Worm (Caenorhabditis elegans): ENCODE measurements around the gene nrde-1.

Gene nrde-1

DNA sequence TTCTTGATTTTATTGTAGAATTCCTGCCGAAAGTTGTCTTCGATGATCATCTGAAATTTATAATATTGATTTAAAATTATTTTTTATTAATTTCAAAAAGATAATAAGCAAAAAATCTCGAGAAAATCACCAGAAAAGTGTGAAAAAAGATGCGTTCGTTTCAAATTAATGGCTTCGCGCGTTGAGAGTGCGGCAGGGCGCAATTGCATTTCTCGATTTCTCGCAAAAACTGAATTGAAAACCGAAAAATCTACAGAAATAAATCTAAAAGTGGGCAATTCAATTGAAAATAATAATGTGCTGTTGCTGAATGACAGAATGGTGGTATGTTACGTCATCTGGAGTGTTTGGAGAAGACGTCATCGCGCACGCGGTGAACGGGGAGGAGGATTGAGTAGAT, 21.7 kb downstream of the nrde-1 start, which contains the start of gene evl-18:
evl-18 (minus strand) TSS at position 50 of the 400 bp plus-strand sequence.
- TF ChIP-seq ztf-3 (GFP tag; optimal IDR thresholded peaks at IDR 0.05): no peak
- peak; percentile 69 for TF ChIP-seq mcd-1 (GFP tag; IDR thresholded peaks at IDR 0.05)
- TF ChIP-seq efl-1 (GFP tag; optimal IDR thresholded peaks at IDR 0.05): peak; percentile 38

ce11 chrIII:3735509-3736255, 22.4 kb downstream of the nrde-1 start:
- 0 out of 2 replicates have a peak, but pooled peaks have one; percentile 20 for TF ChIP-seq D2030.7 (GFP tag; IDR thresholded peaks at IDR 0.05)
- no peak for TF ChIP-seq ZK185.1 (tag; optimal IDR thresholded peaks at IDR 0.05; ENCODE audit: poor library complexity, severe bottlenecking)
- peak; percentile 70 for TF ChIP-seq F33H1.4 (GFP tag; IDR thresholded peaks at IDR 0.05)
- TF ChIP-seq tbx-9 (tag; optimal IDR thresholded peaks at IDR 0.05; ENCODE audit: borderline replicate concordance): no peak
- TF ChIP-seq snpc-1.1 (tag; optimal IDR thresholded peaks at IDR 0.05; ENCODE audit: insufficient read depth): no peak
- no peak for TF ChIP-seq nfya-1 (tag; optimal IDR thresholded peaks at IDR 0.05; ENCODE audit: borderline replicate concordance, insufficient read depth)
- TF ChIP-seq zfh-2 (GFP tag; conservative IDR thresholded peaks at IDR 0.05): peak; percentile 46; the same call in 1 of the 2 replicates
- no peak for TF ChIP-seq F22D6.2 (tag; optimal IDR thresholded peaks at IDR 0.05)
- peak; percentile 12 for TF ChIP-seq somi-1 (GFP tag; optimal IDR thresholded peaks at IDR 0.05)
- peak; percentile 10 for TF ChIP-seq snpc-3.4 (tag; optimal IDR thresholded peaks at IDR 0.05)
- TF ChIP-seq efl-1 (GFP tag; optimal IDR thresholded peaks at IDR 0.05): no peak
- TF ChIP-seq K11D2.4 (GFP tag; IDR thresholded peaks at IDR 0.05): no peak
- TF ChIP-seq ceh-100 (GFP tag; IDR thresholded peaks at IDR 0.05): no peak
- TF ChIP-seq hsf-1 (GFP tag; IDR thresholded peaks at IDR 0.05): no peak
- TF ChIP-seq let-607 (tag; optimal IDR thresholded peaks at IDR 0.05): no peak
- TF ChIP-seq ama-1 (optimal IDR thresholded peaks at IDR 0.05): peak; percentile 32
- TF ChIP-seq ama-1 (GFP tag; optimal IDR thresholded peaks at IDR 0.05): no peak
- TF ChIP-seq hlh-26 (GFP tag; conservative IDR thresholded peaks at IDR 0.05): no peak

DNA sequence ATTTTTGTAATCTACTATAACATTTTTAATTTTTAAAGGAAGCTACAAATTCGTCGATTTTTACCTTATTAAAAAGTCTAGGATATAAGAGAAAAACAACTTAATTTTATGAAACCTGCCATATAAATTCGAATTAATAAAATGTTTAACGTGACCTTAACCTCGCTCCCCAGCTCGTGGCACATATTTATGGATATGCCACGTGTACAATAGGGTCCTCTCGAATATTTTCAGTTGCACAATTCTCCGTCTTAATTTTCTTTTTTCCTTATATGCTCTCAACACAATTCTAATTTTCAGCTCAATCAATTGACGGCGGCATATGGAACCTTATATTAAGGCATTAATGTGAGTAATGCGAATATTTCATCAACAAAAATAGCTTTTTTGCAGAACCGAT, 23.0 kb downstream of the nrde-1 start, which contains the start of gene F34D10.4:
F34D10.4 (plus strand) TSS at position 301 of the 400 bp plus-strand sequence.
- TF ChIP-seq lag-1 (GFP tag; IDR thresholded peaks at IDR 0.05) (no peak), sptf-2 (GFP tag; optimal IDR thresholded peaks at IDR 0.05) (no peak), let-607 (tag; optimal IDR thresholded peaks at IDR 0.05) (no peak)

DNA sequence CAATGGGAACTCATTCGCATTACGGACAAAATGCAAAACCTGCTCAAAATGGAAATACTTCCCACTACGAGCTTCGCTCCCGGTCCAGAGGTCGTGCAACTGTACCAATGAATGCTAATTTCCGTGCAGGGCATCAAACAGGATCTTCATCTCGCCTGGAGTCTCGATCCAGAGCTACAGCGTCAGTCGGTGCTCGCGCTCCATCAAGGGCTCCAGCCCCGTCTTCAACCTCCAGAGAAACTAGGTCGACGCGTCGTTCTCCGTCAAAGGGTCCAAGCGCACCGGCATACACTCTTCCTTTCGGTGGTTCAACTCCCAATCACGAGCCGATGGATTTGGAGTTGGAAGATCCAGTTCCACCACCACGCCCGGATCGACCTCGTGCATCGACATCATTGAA, 24.5 kb downstream of the nrde-1 start:
- TF ChIP-seq zfh-2 (GFP tag; conservative IDR thresholded peaks at IDR 0.05) (peak; percentile 82), lsl-1 (GFP tag; optimal IDR thresholded peaks at IDR 0.05) (no peak)

DNA sequence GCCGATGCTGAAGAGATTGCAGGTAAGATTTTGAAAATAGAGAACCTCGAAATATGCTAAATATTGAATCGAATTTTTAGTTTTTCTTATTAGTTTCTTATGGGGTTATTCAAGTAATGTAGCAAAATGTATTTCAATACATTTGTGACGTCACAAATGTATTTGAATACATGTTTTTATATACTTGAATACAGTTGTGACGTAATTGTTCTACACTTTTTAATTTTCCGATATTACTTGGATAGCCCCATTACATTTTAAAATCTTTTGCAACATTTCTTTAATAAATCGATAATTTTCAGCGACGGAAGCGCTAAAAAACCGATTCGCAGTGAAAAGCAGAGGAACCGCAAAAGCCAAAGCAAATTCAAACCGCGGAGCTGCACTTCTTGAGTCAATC, 25.1 kb downstream of the nrde-1 start:
- TF ChIP-seq ceh-79 (tag; optimal IDR thresholded peaks at IDR 0.05): no peak
- no peak for TF ChIP-seq tbx-9 (tag; optimal IDR thresholded peaks at IDR 0.05; ENCODE audit: borderline replicate concordance)
- no peak for TF ChIP-seq xnd-1 (tag; optimal IDR thresholded peaks at IDR 0.05)
- no peak for TF ChIP-seq ztf-22 (GFP tag; optimal IDR thresholded peaks at IDR 0.05)
- TF ChIP-seq ama-1 (optimal IDR thresholded peaks at IDR 0.05): no peak
- no peak for TF ChIP-seq ama-1 (GFP tag; optimal IDR thresholded peaks at IDR 0.05)
- TF ChIP-seq mel-28 (tag; optimal IDR thresholded peaks at IDR 0.05; ENCODE audit: borderline replicate concordance): no peak
- no peak for TF ChIP-seq dpff-1 (tag; optimal IDR thresholded peaks at IDR 0.05)
- TF ChIP-seq rpc-1 (optimal IDR thresholded peaks at IDR 0.05): no peak
- TF ChIP-seq rpc-1 (tag; optimal IDR thresholded peaks at IDR 0.05): no peak
- no peak for TF ChIP-seq zim-3 (tag; optimal IDR thresholded peaks at IDR 0.05)
- no peak for TF ChIP-seq sptf-2 (GFP tag; optimal IDR thresholded peaks at IDR 0.05)
- TF ChIP-seq ceh-40 (GFP tag; IDR thresholded peaks at IDR 0.05): no peak
- no peak for TF ChIP-seq T26A5.8 (tag; optimal IDR thresholded peaks at IDR 0.05)
- TF ChIP-seq madf-10 (tag; optimal IDR thresholded peaks at IDR 0.05): no peak
- TF ChIP-seq sdz-38 (tag; optimal IDR thresholded peaks at IDR 0.05): no peak
- no peak for TF ChIP-seq C17E4.6 (GFP tag; IDR thresholded peaks at IDR 0.05)
